Fruit fly (Drosophila melanogaster): Measurements from ENCODE around the gene CG15531.

The CG15531 gene

dm6 chr3R:30170671-30171667, 25.1 kb downstream of the CG15531 start, which contains the start of gene Rsod:
Gene Rsod (minus strand): TSS chr3R:30171207.
- TF ChIP-seq ssp (GFP tag; IDR thresholded peaks at IDR 0.05) (peak; percentile 56), Taf1 (GFP tag; IDR thresholded peaks at IDR 0.05) (peak; percentile 61), B-H2 (GFP tag; optimal IDR thresholded peaks at IDR 0.05) (no peak), Pdp1 (GFP tag; optimal IDR thresholded peaks at IDR 0.05) (peak in 1 of 2 experiments; percentile 32), sens (GFP tag) (peak; percentile 89), jing (GFP tag; optimal IDR thresholded peaks at IDR 0.05) (peak; percentile 15), nerfin-1 (tag; optimal IDR thresholded peaks at IDR 0.05) (peak; percentile 9), CG13424 (tag; optimal IDR thresholded peaks at IDR 0.05) (peak; percentile 56), gsb-n (tag; optimal IDR thresholded peaks at IDR 0.05) (peak; percentile 57), CG10267 (tag; optimal IDR thresholded peaks at IDR 0.05) (peak; percentile 50), schlank (tag; optimal IDR thresholded peaks at IDR 0.05) (no peak), Bdp1 (GFP tag; optimal IDR thresholded peaks at IDR 0.05) (no peak), CG13287 (GFP tag; IDR thresholded peaks at IDR 0.05; ENCODE audit: partially characterized antibody) (no peak), Sry-δ (GFP tag; optimal IDR thresholded peaks at IDR 0.05) (no peak), CG30020 (tag; optimal IDR thresholded peaks at IDR 0.05) (no peak), CG3281 (GFP tag; optimal IDR thresholded peaks at IDR 0.05) (no peak), CG15269 (tag; optimal IDR thresholded peaks at IDR 0.05) (peak; percentile 53), Sox100B (GFP tag; optimal IDR thresholded peaks at IDR 0.05) (peak; percentile 58), Lim3 (GFP tag; IDR thresholded peaks at IDR 0.05) (peak; percentile 67), CG7271 (tag; optimal IDR thresholded peaks at IDR 0.05) (no peak), Lpt (GFP tag; optimal IDR thresholded peaks at IDR 0.05) (no peak), Atf6 (GFP tag; IDR thresholded peaks at IDR 0.05) (no peak; the same call in 1 of the 2 replicates), NfI (GFP tag; optimal IDR thresholded peaks at IDR 0.05) (peak; percentile 64), CG11456 (GFP tag; IDR thresholded peaks at IDR 0.05) (peak; percentile 63; the same call in 2 of the 3 replicates), ara (GFP tag; IDR thresholded peaks at IDR 0.05) (peak; percentile 76), CG17385 (GFP tag; optimal IDR thresholded peaks at IDR 0.05) (no peak), CG1529 (GFP tag; optimal IDR thresholded peaks at IDR 0.05) (peak; percentile 67), CG15514 (GFP tag; optimal IDR thresholded peaks at IDR 0.05) (no peak), CG17359 (tag; optimal IDR thresholded peaks at IDR 0.05) (peak; percentile 79), vvl (GFP tag; IDR thresholded peaks at IDR 0.05) (peak; percentile 92), bbx (GFP tag; IDR thresholded peaks at IDR 0.05; ENCODE audit: partially characterized antibody) (peak; percentile 22; the same call in 1 of the 2 replicates), Oaz (GFP tag; IDR thresholded peaks at IDR 0.05) (peak; percentile 37), CG6765 (GFP tag; optimal IDR thresholded peaks at IDR 0.05) (peak; percentile 4), lab (GFP tag; optimal IDR thresholded peaks at IDR 0.05) (peak; percentile 54), dpn (GFP tag; optimal IDR thresholded peaks at IDR 0.05) (peak in 1 of 2 experiments; percentile 61), h (optimal IDR thresholded peaks at IDR 0.05) (no peak), org-1 (GFP tag; optimal IDR thresholded peaks at IDR 0.05) (peak; percentile 13), CG9797 (GFP tag; optimal IDR thresholded peaks at IDR 0.05) (no peak), Hr78 (GFP tag; optimal IDR thresholded peaks at IDR 0.05) (peak in 1 of 2 experiments; percentile 27), prd (optimal IDR thresholded peaks at IDR 0.05) (no peak), prd (GFP tag; IDR thresholded peaks at IDR 0.05) (peak; percentile 73; the same call in 2 of the 3 replicates), wek (GFP tag; optimal IDR thresholded peaks at IDR 0.05) (no peak), fd64A (GFP tag; optimal IDR thresholded peaks at IDR 0.05) (peak; percentile 36), ase (GFP tag; IDR thresholded peaks at IDR 0.05) (peak; percentile 78), CG10366 (GFP tag; IDR thresholded peaks at IDR 0.05) (peak; percentile 79), Side (GFP tag; optimal IDR thresholded peaks at IDR 0.05) (no peak), corto (GFP tag; optimal IDR thresholded peaks at IDR 0.05) (peak; percentile 59), PHDP (tag; optimal IDR thresholded peaks at IDR 0.05) (peak; percentile 52)

Measured in whole organism, embryonic.